Fruit fly (Drosophila melanogaster): Measurements from ENCODE around the gene Akap200.

Akap200 gene

DNA sequence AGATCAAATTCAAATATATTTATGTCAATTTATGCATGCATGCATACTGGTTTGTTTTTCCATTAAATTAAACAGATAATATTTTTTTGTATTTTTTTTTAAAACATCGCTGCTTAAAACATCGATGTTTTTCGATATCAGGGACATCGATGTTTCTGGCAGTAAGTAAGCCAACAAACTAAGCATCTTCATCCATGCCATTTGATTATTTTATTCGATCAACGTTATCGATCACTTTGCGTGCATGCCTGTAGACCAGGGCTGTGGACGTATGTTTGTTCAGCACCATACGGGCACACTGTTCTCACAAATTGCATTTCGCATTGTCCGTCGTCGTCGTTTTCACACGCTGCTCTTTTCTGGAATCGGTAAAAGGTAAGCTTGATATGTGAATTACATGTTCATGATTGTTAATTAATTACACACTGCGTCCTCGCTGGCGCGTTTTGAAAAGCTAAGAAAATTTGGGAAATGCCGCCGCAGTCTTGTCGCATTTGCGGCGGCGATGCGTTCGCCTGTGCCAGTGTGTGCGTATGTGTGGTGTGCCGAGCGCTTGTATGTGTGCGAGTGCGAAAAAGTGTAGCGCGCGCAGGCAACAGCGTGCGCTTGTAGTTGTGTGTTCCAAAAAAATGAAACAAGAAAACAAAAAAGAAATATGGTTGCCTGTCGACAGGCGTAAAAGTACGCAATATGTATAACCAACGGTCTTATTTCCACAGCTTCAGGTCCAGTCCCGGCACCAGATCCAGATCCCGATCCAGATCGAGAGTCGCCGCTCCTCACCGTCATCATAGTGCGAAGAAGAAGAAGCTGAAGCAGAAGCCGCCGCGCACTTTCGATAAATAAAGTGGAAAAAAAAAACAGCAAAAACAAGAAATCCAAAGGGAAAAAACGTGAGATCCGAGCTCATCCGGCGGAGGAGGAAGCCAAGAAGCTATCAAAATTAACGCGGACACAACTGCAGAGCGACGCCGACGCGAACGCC lies 11.9 kb upstream of the Akap200 start, which contains the start of gene emb (continued):
- no peak for TF ChIP-seq Lpt (GFP tag; optimal IDR thresholded peaks at IDR 0.05)
- TF ChIP-seq Smox (GFP tag; optimal IDR thresholded peaks at IDR 0.05): no peak
- peak; percentile 36 for TF ChIP-seq lz (GFP tag; optimal IDR thresholded peaks at IDR 0.05)
- no peak for TF ChIP-seq CG1621 (tag; optimal IDR thresholded peaks at IDR 0.05)
- TF ChIP-seq fkh (GFP tag; optimal IDR thresholded peaks at IDR 0.05): peak; percentile 99
- TF ChIP-seq achi (GFP tag; optimal IDR thresholded peaks at IDR 0.05): no peak
- TF ChIP-seq CG6854 (GFP tag; optimal IDR thresholded peaks at IDR 0.05): peak; percentile 69
- TF ChIP-seq Sox14 (GFP tag; optimal IDR thresholded peaks at IDR 0.05): peak; percentile 70
- TF ChIP-seq topi (GFP tag; optimal IDR thresholded peaks at IDR 0.05): peak; percentile 22
- no peak for TF ChIP-seq CG7368 (GFP tag; optimal IDR thresholded peaks at IDR 0.05)

DNA sequence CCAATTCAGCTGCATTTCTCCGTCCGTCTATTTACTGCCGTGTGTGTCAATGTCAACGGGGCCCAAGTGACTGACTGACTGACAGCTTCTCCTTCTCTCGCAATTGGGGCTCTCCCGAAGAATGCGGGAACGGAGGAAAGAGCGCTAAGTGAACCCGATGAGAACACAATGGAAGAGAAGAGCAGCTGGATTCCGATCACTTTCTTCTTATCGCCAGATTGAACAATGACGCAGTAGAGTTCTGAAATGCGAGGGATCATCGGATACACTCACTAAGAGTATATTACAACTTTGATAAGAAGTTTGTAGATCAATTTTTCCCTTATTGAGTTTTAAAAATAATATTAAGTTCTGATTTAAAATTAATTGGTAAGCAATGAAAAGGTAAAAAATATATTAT lies 4.0 kb upstream of the Akap200 start, which contains the start of gene Naglu:
Gene Naglu (minus strand): TSS at position 339 of the 400 bp plus-strand sequence.
- TF ChIP-seq Hr39 (GFP tag; optimal IDR thresholded peaks at IDR 0.05) (no peak), Gug (GFP tag; IDR thresholded peaks at IDR 0.05) (no peak), Eip75B (GFP tag; optimal IDR thresholded peaks at IDR 0.05) (peak; percentile 44), CG7368 (GFP tag; optimal IDR thresholded peaks at IDR 0.05) (no peak), CG6163 (GFP tag; IDR thresholded peaks at IDR 0.05) (peak; percentile 15; the same call in 1 of the 3 replicates), CG8319 (GFP tag; optimal IDR thresholded peaks at IDR 0.05) (no peak), Ets96B (tag; optimal IDR thresholded peaks at IDR 0.05) (no peak), OdsH (GFP tag; optimal IDR thresholded peaks at IDR 0.05) (no peak), CG6276 (GFP tag; optimal IDR thresholded peaks at IDR 0.05) (no peak), Hr38 (GFP tag; optimal IDR thresholded peaks at IDR 0.05) (no peak), CG8119 (GFP tag; IDR thresholded peaks at IDR 0.05) (no peak), eg (GFP tag; IDR thresholded peaks at IDR 0.05) (no peak), CG6792 (GFP tag; optimal IDR thresholded peaks at IDR 0.05) (peak; percentile 46), svp (GFP tag) (peak; percentile 93), CG34406 (GFP tag; optimal IDR thresholded peaks at IDR 0.05) (no peak), Ets21C (GFP tag; optimal IDR thresholded peaks at IDR 0.05) (no peak), CG8632 (GFP tag; optimal IDR thresholded peaks at IDR 0.05) (peak; percentile 32), Blimp-1 (GFP tag; optimal IDR thresholded peaks at IDR 0.05) (peak; percentile 40), esn (GFP tag; optimal IDR thresholded peaks at IDR 0.05) (peak; percentile 53), CG9139 (GFP tag; optimal IDR thresholded peaks at IDR 0.05) (no peak), topi (GFP tag; optimal IDR thresholded peaks at IDR 0.05) (no peak), Met (GFP tag; optimal IDR thresholded peaks at IDR 0.05) (no peak), dsx (GFP tag; optimal IDR thresholded peaks at IDR 0.05; ENCODE audit: poor library complexity, severe bottlenecking) (no peak), Smox (GFP tag; optimal IDR thresholded peaks at IDR 0.05) (no peak), CG3032 (tag; optimal IDR thresholded peaks at IDR 0.05) (no peak), Hr4 (GFP tag; optimal IDR thresholded peaks at IDR 0.05) (no peak), achi (GFP tag; optimal IDR thresholded peaks at IDR 0.05) (no peak), acj6 (GFP tag; optimal IDR thresholded peaks at IDR 0.05) (no peak), CG10631 (GFP tag; optimal IDR thresholded peaks at IDR 0.05) (no peak), CG15336 (GFP tag; IDR thresholded peaks at IDR 0.05) (no peak), CG6808 (GFP tag; optimal IDR thresholded peaks at IDR 0.05) (no peak), CG10669 (GFP tag; optimal IDR thresholded peaks at IDR 0.05) (no peak), CG4318 (GFP tag; optimal IDR thresholded peaks at IDR 0.05) (no peak), Lpt (GFP tag; optimal IDR thresholded peaks at IDR 0.05) (no peak), CG11294 (GFP tag; IDR thresholded peaks at IDR 0.05) (no peak), Eip93F (GFP tag; optimal IDR thresholded peaks at IDR 0.05) (no peak), pdm3 (GFP tag; optimal IDR thresholded peaks at IDR 0.05) (no peak), ss (GFP tag; optimal IDR thresholded peaks at IDR 0.05) (no peak), salr (GFP tag; optimal IDR thresholded peaks at IDR 0.05) (no peak), CG11762 (GFP tag; optimal IDR thresholded peaks at IDR 0.05; ENCODE audit: insufficient read depth) (no peak), fd85E (GFP tag; optimal IDR thresholded peaks at IDR 0.05) (no peak), Eip78C (GFP tag) (peak; percentile 74), CG31627 (GFP tag; optimal IDR thresholded peaks at IDR 0.05) (peak; percentile 12), CG6854 (GFP tag; optimal IDR thresholded peaks at IDR 0.05) (peak; percentile 0)

All from whole organism, prepupa.